Worm (Caenorhabditis elegans): ENCODE measurements around the gene srr-1.

- TF ChIP-seq ceh-36 (tag; optimal IDR thresholded peaks at IDR 0.05) (no peak), tbx-11 (GFP tag; IDR thresholded peaks at IDR 0.05) (no peak), ama-1 (optimal IDR thresholded peaks at IDR 0.05) (no peak), ets-7 (tag; optimal IDR thresholded peaks at IDR 0.05) (no peak), aly-1 (tag; optimal IDR thresholded peaks at IDR 0.05) (no peak), ceh-13 (GFP tag; optimal IDR thresholded peaks at IDR 0.05) (no peak), hmg-4 (GFP tag; optimal IDR thresholded peaks at IDR 0.05) (no peak), tbx-37 (GFP tag; conservative IDR thresholded peaks at IDR 0.05) (no peak), B0310.2 (tag; optimal IDR thresholded peaks at IDR 0.05) (no peak)
Observed at ce11 chrV:13018761-13019160, 34.8 kb downstream of the srr-1 start, which contains the start of gene fmi-1.

All from whole organism, early embryonic.